Worm (Caenorhabditis elegans) whole organism, late embryonic: ENCODE measurements around the gene T28D6.3.

ENCODE experiments used
- C08G9.2 ChIP-seq: sonication (generic microtip); optimal IDR thresholded peaks from 2 replicates; lab custom pipeline; 2016; ENCODE audit warnings: mild to moderate bottlenecking, missing genetic modification characterization, moderate library complexity, missing compliant biosample characterization
- F13H6.1 ChIP-seq: sonication (generic microtip); optimal IDR thresholded peaks from 2 replicates; lab custom pipeline; 2016; ENCODE audit warnings: missing genetic modification characterization, missing compliant biosample characterization
- K02D7.2 ChIP-seq: sonication (generic microtip); optimal IDR thresholded peaks from 2 replicates; lab custom pipeline; 2017; ENCODE audit warnings: mild to moderate bottlenecking, missing genetic modification characterization, missing compliant biosample characterization
- T23F11.4 ChIP-seq: fragments of 200-800 bp; sonication (Bioruptor generic); optimal IDR thresholded peaks from 2 replicates; lab custom pipeline; 2018; ENCODE audit warnings: mild to moderate bottlenecking, missing genetic modification characterization, missing compliant biosample characterization
- Y22D7AL.16 ChIP-seq: sonication (generic microtip); optimal IDR thresholded peaks from 2 replicates; lab custom pipeline; 2016; ENCODE audit warnings: missing genetic modification characterization, missing compliant biosample characterization
- ahr-1 ChIP-seq: sonication (generic microtip); optimal IDR thresholded peaks from 2 replicates; lab custom pipeline; 2016; ENCODE audit warnings: missing genetic modification characterization, missing compliant biosample characterization
- ama-1 ChIP-seq: fragments of 150-350 bp; optimal IDR thresholded peaks from 2 replicates; lab custom pipeline; 2014
- ceh-14 ChIP-seq: sonication (generic microtip); optimal IDR thresholded peaks from 2 replicates; lab custom pipeline; 2016; ENCODE audit warnings: missing genotype, missing genetic modification characterization, missing compliant biosample characterization
- ceh-18 ChIP-seq: sonication (generic microtip); optimal IDR thresholded peaks from 2 replicates; lab custom pipeline; 2016; ENCODE audit warnings: missing genetic modification characterization, missing compliant biosample characterization
- ceh-19 ChIP-seq: fragments of 200-800 bp; sonication (Bioruptor generic); optimal IDR thresholded peaks from 2 replicates; lab custom pipeline; 2018; ENCODE audit warnings: mild to moderate bottlenecking, missing genetic modification characterization, missing compliant biosample characterization
- ceh-22 ChIP-seq: sonication (generic microtip); optimal IDR thresholded peaks from 2 replicates; lab custom pipeline; 2017; ENCODE audit warnings: missing biosample characterization, missing genetic modification characterization
- ceh-30 ChIP-seq: fragments of 150-350 bp; optimal IDR thresholded peaks from 2 replicates; lab custom pipeline; 2014; ENCODE audit warnings: missing biosample characterization, missing genetic modification characterization
- ceh-31 ChIP-seq: sonication (generic microtip); optimal IDR thresholded peaks from 2 replicates; lab custom pipeline; 2016; ENCODE audit warnings: missing genetic modification characterization, missing compliant biosample characterization
- ceh-34 ChIP-seq: sonication (generic microtip); optimal IDR thresholded peaks from 2 replicates; lab custom pipeline; 2016; ENCODE audit warnings: mild to moderate bottlenecking, missing genetic modification characterization, missing compliant biosample characterization
- ceh-45 ChIP-seq: fragments of 200-800 bp; sonication (Bioruptor generic); IDR thresholded peaks from 2 replicates; pipeline ENCODE4 v1.3.6; 2022; ENCODE audit warnings: missing genetic modification reagents, missing genetic modification characterization, missing compliant biosample characterization
- ceh-48 ChIP-seq: sonication (generic microtip); optimal IDR thresholded peaks from 2 replicates; lab custom pipeline; 2016; ENCODE audit warnings: missing genetic modification characterization, inconsistent platforms, missing compliant biosample characterization
- ceh-6 ChIP-seq: fragments of 200-800 bp; sonication (Bioruptor generic); optimal IDR thresholded peaks from 2 replicates; lab custom pipeline; 2018; ENCODE audit warnings: mild to moderate bottlenecking, missing genetic modification characterization, missing compliant biosample characterization
- ceh-9 ChIP-seq: sonication (generic microtip); optimal IDR thresholded peaks from 2 replicates; lab custom pipeline; 2016; ENCODE audit warnings: mild to moderate bottlenecking, missing genetic modification characterization, inconsistent platforms, missing compliant biosample characterization
- che-1 ChIP-seq: sonication (generic microtip); optimal IDR thresholded peaks from 2 replicates; lab custom pipeline; 2016; ENCODE audit warnings: mild to moderate bottlenecking, missing genetic modification characterization, missing compliant biosample characterization
- dve-1 ChIP-seq: sonication (generic microtip); optimal IDR thresholded peaks from 2 replicates; lab custom pipeline; 2017; ENCODE audit warnings: antibody characterized with exemption, mild to moderate bottlenecking, missing genetic modification characterization, missing compliant biosample characterization
- elt-2 ChIP-seq: sonication (generic microtip); optimal IDR thresholded peaks from 2 replicates; lab custom pipeline; 2016; ENCODE audit warnings: missing genetic modification reagents, missing genetic modification characterization, missing compliant biosample characterization
- elt-4 ChIP-seq: sonication (generic microtip); optimal IDR thresholded peaks from 2 replicates; lab custom pipeline; 2016; ENCODE audit warnings: missing genetic modification characterization, missing compliant biosample characterization
- ets-4 ChIP-seq: sonication (generic microtip); optimal IDR thresholded peaks from 2 replicates; lab custom pipeline; 2016; ENCODE audit warnings: missing genetic modification characterization, missing compliant biosample characterization
- fax-1 ChIP-seq: sonication (generic microtip); optimal IDR thresholded peaks from 2 replicates; lab custom pipeline; 2016; ENCODE audit warnings: missing genotype, missing genetic modification characterization, missing compliant biosample characterization
- fkh-6 ChIP-seq: sonication (generic microtip); optimal IDR thresholded peaks from 2 replicates; lab custom pipeline; 2016; ENCODE audit warnings: missing genetic modification characterization, missing compliant biosample characterization
- gmeb-2 ChIP-seq: sonication (generic microtip); optimal IDR thresholded peaks from 2 replicates; lab custom pipeline; 2016; ENCODE audit warnings: missing genetic modification characterization, inconsistent platforms, missing compliant biosample characterization
- hlh-13 ChIP-seq: fragments of 200-800 bp; sonication (Bioruptor generic); optimal IDR thresholded peaks from 2 replicates; lab custom pipeline; 2018; ENCODE audit warnings: mild to moderate bottlenecking, missing genetic modification characterization, missing compliant biosample characterization
- hlh-15 ChIP-seq: sonication (generic microtip); optimal IDR thresholded peaks from 2 replicates; lab custom pipeline; 2016; ENCODE audit warnings: missing genetic modification characterization, missing compliant biosample characterization
- hlh-30 ChIP-seq: sonication (generic microtip); optimal IDR thresholded peaks from 2 replicates; lab custom pipeline; 2017; ENCODE audit warnings: antibody characterized with exemption, missing genetic modification characterization, missing compliant biosample characterization; ENCODE audit not compliant: insufficient read depth
- hlh-6 ChIP-seq: sonication (generic microtip); optimal IDR thresholded peaks from 2 replicates; lab custom pipeline; 2016; ENCODE audit warnings: missing genotype, missing genetic modification characterization, missing compliant biosample characterization
- hlh-8 ChIP-seq: sonication (generic microtip); optimal IDR thresholded peaks from 2 replicates; lab custom pipeline; 2016; ENCODE audit warnings: missing genotype, missing genetic modification characterization, missing compliant biosample characterization
- lim-6 ChIP-seq: sonication (generic microtip); optimal IDR thresholded peaks from 2 replicates; lab custom pipeline; 2016; ENCODE audit warnings: missing genetic modification characterization, missing compliant biosample characterization
- madf-2 ChIP-seq: sonication (generic microtip); optimal IDR thresholded peaks from 2 replicates; lab custom pipeline; 2017; ENCODE audit warnings: missing genetic modification characterization, missing compliant biosample characterization
- mec-3 ChIP-seq: sonication (generic microtip); optimal IDR thresholded peaks from 2 replicates; lab custom pipeline; 2016; ENCODE audit warnings: borderline replicate concordance, missing genetic modification characterization, missing compliant biosample characterization
- pag-3 ChIP-seq: sonication (generic microtip); optimal IDR thresholded peaks from 2 replicates; lab custom pipeline; 2016; ENCODE audit warnings: missing compliant biosample characterization, missing genetic modification characterization, borderline replicate concordance
- pax-1 ChIP-seq: fragments of 150-350 bp; optimal IDR thresholded peaks from 2 replicates; lab custom pipeline; 2014; ENCODE audit warnings: missing biosample characterization, missing genetic modification characterization
- pha-2 ChIP-seq: sonication (generic microtip); optimal IDR thresholded peaks from 2 replicates; lab custom pipeline; 2017; ENCODE audit warnings: mild to moderate bottlenecking, missing genetic modification characterization, missing compliant biosample characterization
- pha-4 ChIP-seq: fragments of 150-350 bp; optimal IDR thresholded peaks from 2 replicates; lab custom pipeline; 2018; ENCODE audit warnings: missing biosample characterization, missing genetic modification reagents, missing genetic modification characterization
- pqm-1 ChIP-seq: sonication (generic microtip); optimal IDR thresholded peaks from 2 replicates; lab custom pipeline; 2016; ENCODE audit warnings: missing genetic modification characterization, missing compliant biosample characterization
- pros-1 ChIP-seq: fragments of 150-350 bp; optimal IDR thresholded peaks from 2 replicates; lab custom pipeline; 2014; ENCODE audit warnings: missing biosample characterization, missing genetic modification reagents, missing genetic modification characterization
- ref-2 ChIP-seq: sonication (generic microtip); optimal IDR thresholded peaks from 2 replicates; lab custom pipeline; 2016; ENCODE audit warnings: missing genetic modification characterization, missing compliant biosample characterization
- rnt-1 ChIP-seq: sonication (generic microtip); optimal IDR thresholded peaks from 2 replicates; lab custom pipeline; 2016; ENCODE audit warnings: missing genetic modification characterization, missing compliant biosample characterization
- sdc-2 ChIP-seq: sonication (generic microtip); optimal IDR thresholded peaks from 2 replicates; lab custom pipeline; 2016; ENCODE audit warnings: missing genotype, missing genetic modification characterization, missing compliant biosample characterization
- sox-4 ChIP-seq: sonication (generic microtip); optimal IDR thresholded peaks from 2 replicates; lab custom pipeline; 2017; ENCODE audit warnings: mild to moderate bottlenecking, missing genetic modification characterization, inconsistent platforms, missing compliant biosample characterization
- tbx-7 ChIP-seq: sonication (generic microtip); optimal IDR thresholded peaks from 2 replicates; lab custom pipeline; 2016; ENCODE audit warnings: missing genotype, missing genetic modification characterization, missing compliant biosample characterization
- unc-3 ChIP-seq, 2 experiments: fragments of 200-800 bp in 1 of 2; sonication (Bioruptor generic) in 1 of 2; sonication (generic microtip) in 1 of 2; conservative IDR thresholded peaks in 1 of 2; optimal IDR thresholded peaks in 1 of 2; 2 replicates each; pipeline versions ENCODE4 v1.3.6 to Lab custom; 2016 to 2022; ENCODE audit warnings: missing compliant biosample characterization in 2 of 2, missing genetic modification characterization in 2 of 2, missing genetic modification reagents in 1 of 2
- unc-55 ChIP-seq: sonication (generic microtip); optimal IDR thresholded peaks from 2 replicates; lab custom pipeline; 2017; ENCODE audit warnings: missing biosample characterization, missing genetic modification reagents, missing genetic modification characterization
- unc-86 ChIP-seq: sonication (generic microtip); optimal IDR thresholded peaks from 2 replicates; lab custom pipeline; 2016; ENCODE audit warnings: missing genetic modification characterization, missing compliant biosample characterization
- zip-5 ChIP-seq: sonication (generic microtip); optimal IDR thresholded peaks from 2 replicates; lab custom pipeline; 2016; ENCODE audit warnings: missing genetic modification characterization, missing compliant biosample characterization
- ztf-16 ChIP-seq: sonication (generic microtip); optimal IDR thresholded peaks from 2 replicates; lab custom pipeline; 2017; ENCODE audit warnings: missing genetic modification characterization, missing compliant biosample characterization

Gene T28D6.3

ce11 chrIII:11366467-11366866, at the start of gene T28D6.3:
Gene T28D6.3 (plus strand): TSS chrIII:11366767.
- TF ChIP-seq sox-4 (tag; lab: Kevin White, UChicago): no peak
- TF ChIP-seq pag-3 (tag; lab: Kevin White, UChicago): no peak
- no peak for TF ChIP-seq ceh-6 (GFP tag; lab: Kevin White, UChicago)
- no peak for TF ChIP-seq mec-3 (tag; lab: Kevin White, UChicago)
- TF ChIP-seq rnt-1: no peak
- TF ChIP-seq ahr-1 (tag; lab: Kevin White, UChicago): no peak
- no peak for TF ChIP-seq elt-4 (tag; lab: Kevin White, UChicago)
- no peak for TF ChIP-seq pqm-1 (tag; lab: Kevin White, UChicago)
- no peak for TF ChIP-seq dve-1 (tag; lab: Kevin White, UChicago)
- TF ChIP-seq C08G9.2 (tag; lab: Kevin White, UChicago): no peak
- no peak for TF ChIP-seq pros-1 (tag; lab: Kevin White, UChicago)
- no peak for TF ChIP-seq hlh-30 (tag; lab: Kevin White, UChicago)
- TF ChIP-seq madf-2 (tag; lab: Kevin White, UChicago): no peak
- no peak for TF ChIP-seq unc-3 (GFP tag; conservative IDR thresholded peaks at IDR 0.05; lab: Robert Waterston, UW)
- no peak for TF ChIP-seq unc-3 (tag; optimal IDR thresholded peaks at IDR 0.05; lab: Kevin White, UChicago)

DNA sequence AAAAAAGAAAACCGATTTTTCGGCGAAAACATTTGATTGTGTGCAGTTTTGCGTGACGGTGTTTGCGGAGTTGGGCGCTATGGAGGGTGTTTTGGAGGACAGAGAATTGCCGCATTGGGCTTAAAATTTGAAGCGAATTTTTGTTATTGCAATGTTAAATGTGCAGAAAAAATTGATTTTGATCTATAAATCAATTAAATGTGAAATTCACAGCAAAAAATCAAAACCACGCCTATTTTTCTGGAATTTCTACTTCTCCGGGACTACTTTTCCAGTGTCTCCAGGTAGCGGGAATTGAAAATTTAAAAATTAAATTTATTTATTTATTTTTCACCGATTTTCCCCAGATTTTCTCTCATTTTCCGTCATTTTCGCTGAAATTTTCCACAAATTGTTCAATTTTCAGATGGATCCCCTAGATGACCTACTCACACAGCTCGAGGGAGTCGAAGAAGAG, 49.4 kb upstream of the T28D6.3 start, which contains the start of gene mcm-10:
TSS of gene mcm-10 (plus strand) at position 407 of the 457 bp plus-strand sequence.
- TF ChIP-seq ets-4 (tag; lab: Kevin White, UChicago): peak; percentile 95
- peak; percentile 51 for TF ChIP-seq pha-2 (tag; lab: Kevin White, UChicago)
- TF ChIP-seq unc-55 (GFP tag; lab: Kevin White, UChicago): peak; percentile 43
- no peak for TF ChIP-seq ceh-9 (tag; lab: Kevin White, UChicago)
- peak; percentile 43 for TF ChIP-seq T23F11.4
- TF ChIP-seq che-1: peak; percentile 69
- peak; percentile 94 for TF ChIP-seq tbx-7 (tag; lab: Kevin White, UChicago)
- peak; percentile 90 for TF ChIP-seq hlh-8 (tag; lab: Kevin White, UChicago)
- TF ChIP-seq elt-4 (tag; lab: Kevin White, UChicago): no peak
- TF ChIP-seq hlh-15 (tag; lab: Kevin White, UChicago): peak; percentile 78
- no peak for TF ChIP-seq ceh-45 (GFP tag; lab: Robert Waterston, UW)
- TF ChIP-seq Y22D7AL.16 (tag; lab: Kevin White, UChicago): peak; percentile 21
- no peak for TF ChIP-seq K02D7.2 (tag; lab: Kevin White, UChicago)
- TF ChIP-seq madf-2 (tag; lab: Kevin White, UChicago): peak; percentile 61
- peak; percentile 95 for TF ChIP-seq zip-5
- TF ChIP-seq fax-1 (tag; lab: Kevin White, UChicago): peak; percentile 90
- TF ChIP-seq C08G9.2 (tag; lab: Kevin White, UChicago): peak; percentile 95
- peak; percentile 79 for TF ChIP-seq ceh-18 (tag; lab: Kevin White, UChicago)
- peak; percentile 83 for TF ChIP-seq ztf-16 (tag; lab: Kevin White, UChicago)
- TF ChIP-seq ceh-14: peak; percentile 94
- peak; percentile 78 for TF ChIP-seq ceh-34 (tag; lab: Kevin White, UChicago)
- peak; percentile 45 for TF ChIP-seq ceh-30
- TF ChIP-seq unc-86 (tag; lab: Kevin White, UChicago): peak; percentile 85
- peak; percentile 97 for TF ChIP-seq ref-2
- TF ChIP-seq lim-6 (tag; lab: Kevin White, UChicago): peak; percentile 82
- TF ChIP-seq pros-1 (tag; lab: Kevin White, UChicago): no peak
- TF ChIP-seq ceh-48: peak; percentile 12
- TF ChIP-seq fkh-6 (tag; lab: Kevin White, UChicago): peak; percentile 66
- TF ChIP-seq unc-3 (GFP tag; conservative IDR thresholded peaks at IDR 0.05; lab: Robert Waterston, UW): no peak
- peak; percentile 77 for TF ChIP-seq unc-3 (tag; optimal IDR thresholded peaks at IDR 0.05; lab: Kevin White, UChicago)
- TF ChIP-seq F13H6.1: peak; percentile 80
- TF ChIP-seq ceh-19 (GFP tag; lab: Kevin White, UChicago): peak; percentile 66
- TF ChIP-seq sox-4 (tag; lab: Kevin White, UChicago): no peak
- TF ChIP-seq pha-4 (tag; lab: Kevin White, UChicago): no peak
- TF ChIP-seq ama-1 (lab: Kevin White, UChicago): no peak
- TF ChIP-seq pax-1: no peak
- peak; percentile 44 for TF ChIP-seq sdc-2 (tag; lab: Kevin White, UChicago)
- peak; percentile 17 for TF ChIP-seq gmeb-2 (tag; lab: Kevin White, UChicago)
- peak; percentile 99 for TF ChIP-seq ceh-31
- no peak for TF ChIP-seq ceh-22 (tag; lab: Kevin White, UChicago)
- peak; percentile 83 for TF ChIP-seq elt-2 (tag; lab: Kevin White, UChicago)
- no peak for TF ChIP-seq hlh-13
- TF ChIP-seq hlh-6 (tag; lab: Kevin White, UChicago): peak; percentile 56
- peak; percentile 95 for TF ChIP-seq rnt-1
